Worm (Caenorhabditis elegans): ENCODE measurements around the gene tbc-1.
A peak's percentile ranks its signal among the peaks of the same experiment; 100 is the strongest.

ce11 chrX:15010941-15011340 lies 40.4 kb downstream of the tbc-1 start:
- TF ChIP-seq ztf-22 (GFP tag; optimal IDR thresholded peaks at IDR 0.05), result no peak
- TF ChIP-seq bed-1 (GFP tag; IDR thresholded peaks at IDR 0.05), result no peak
- no peak for TF ChIP-seq unc-130 (GFP tag; optimal IDR thresholded peaks at IDR 0.05)
- TF ChIP-seq pha-4 (tag; optimal IDR thresholded peaks at IDR 0.05), result no peak
- TF ChIP-seq lin-35 (GFP tag; optimal IDR thresholded peaks at IDR 0.05), result no peak
- no peak for TF ChIP-seq mxl-1 (tag; optimal IDR thresholded peaks at IDR 0.05)
- peak; percentile 27 for TF ChIP-seq snpc-4 (GFP tag; optimal IDR thresholded peaks at IDR 0.05)
- TF ChIP-seq snpc-4 (tag; optimal IDR thresholded peaks at IDR 0.05), result peak in 1 of 4 experiments; percentile 58
- TF ChIP-seq Y56A3A.18 (GFP tag; IDR thresholded peaks at IDR 0.05), result no peak
